Fruit fly (Drosophila melanogaster): ENCODE measurements around the gene Ge-1.

Gene Ge-1

dm6 chr2L:11091111-11091510 is 9.6 kb downstream of the Ge-1 start, which contains the start of gene Wdr59 (continued):
- TF ChIP-seq Optix (GFP tag; IDR thresholded peaks at IDR 0.05) (no peak), sqz (GFP tag; optimal IDR thresholded peaks at IDR 0.05) (no peak), onecut (GFP tag; IDR thresholded peaks at IDR 0.05) (no peak), hth (optimal IDR thresholded peaks at IDR 0.05) (no peak), maf-S (GFP tag; optimal IDR thresholded peaks at IDR 0.05) (no peak), corto (GFP tag; optimal IDR thresholded peaks at IDR 0.05) (no peak), CG1233 (GFP tag; optimal IDR thresholded peaks at IDR 0.05) (peak; percentile 10), chm (GFP tag; IDR thresholded peaks at IDR 0.05) (no peak), Xbp1 (GFP tag; optimal IDR thresholded peaks at IDR 0.05) (peak; percentile 59), al (GFP tag; IDR thresholded peaks at IDR 0.05) (peak; percentile 26; the same call in 1 of the 2 replicates), fd102C (GFP tag; optimal IDR thresholded peaks at IDR 0.05) (no peak), CoRest (tag; optimal IDR thresholded peaks at IDR 0.05) (peak; percentile 67), CG10321 (GFP tag; IDR thresholded peaks at IDR 0.05) (no peak), cad (GFP tag; optimal IDR thresholded peaks at IDR 0.05) (no peak), CG18619 (GFP tag; optimal IDR thresholded peaks at IDR 0.05) (no peak), CG15479 (GFP tag; optimal IDR thresholded peaks at IDR 0.05) (no peak), Hand (GFP tag; optimal IDR thresholded peaks at IDR 0.05) (no peak), CG2889 (GFP tag; IDR thresholded peaks at IDR 0.05) (no peak), ci (GFP tag; IDR thresholded peaks at IDR 0.05) (no peak), CG13123 (GFP tag; optimal IDR thresholded peaks at IDR 0.05) (no peak), Hmr (GFP tag; optimal IDR thresholded peaks at IDR 0.05) (no peak), CG1602 (GFP tag; optimal IDR thresholded peaks at IDR 0.05) (peak; percentile 29), CG32767 (GFP tag; IDR thresholded peaks at IDR 0.05) (no peak), mam (GFP tag; optimal IDR thresholded peaks at IDR 0.05) (peak; percentile 11), fd64A (GFP tag; optimal IDR thresholded peaks at IDR 0.05) (no peak), Sox100B (GFP tag; optimal IDR thresholded peaks at IDR 0.05) (no peak), grau (tag; optimal IDR thresholded peaks at IDR 0.05) (no peak), Sry-δ (GFP tag; optimal IDR thresholded peaks at IDR 0.05) (peak; percentile 50), CG11560 (tag; IDR thresholded peaks at IDR 0.05) (no peak), CG2120 (GFP tag; optimal IDR thresholded peaks at IDR 0.05) (peak; percentile 62), CG1529 (GFP tag; optimal IDR thresholded peaks at IDR 0.05) (no peak), ato (GFP tag; IDR thresholded peaks at IDR 0.05; ENCODE audit: partially characterized antibody) (no peak), Dfd (GFP tag; optimal IDR thresholded peaks at IDR 0.05) (no peak), HLH4C (GFP tag; IDR thresholded peaks at IDR 0.05; ENCODE audit: partially characterized antibody) (peak; percentile 73), Lpt (GFP tag; optimal IDR thresholded peaks at IDR 0.05) (no peak), ftz-f1 (GFP tag; optimal IDR thresholded peaks at IDR 0.05) (no peak), exex (tag; optimal IDR thresholded peaks at IDR 0.05) (no peak), CG9727 (GFP tag; optimal IDR thresholded peaks at IDR 0.05) (no peak), CG4282 (GFP tag; optimal IDR thresholded peaks at IDR 0.05) (no peak), CG8359 (GFP tag; optimal IDR thresholded peaks at IDR 0.05; ENCODE audit: borderline replicate concordance) (no peak), CG9932 (GFP tag; IDR thresholded peaks at IDR 0.05) (peak; percentile 60; the same call in 1 of the 2 replicates), lilli (GFP tag; optimal IDR thresholded peaks at IDR 0.05) (peak; percentile 52), sug (tag; optimal IDR thresholded peaks at IDR 0.05) (no peak), Trl (optimal IDR thresholded peaks at IDR 0.05) (no peak), Trl (GFP tag; optimal IDR thresholded peaks at IDR 0.05) (no peak), CG3407 (GFP tag; optimal IDR thresholded peaks at IDR 0.05) (no peak), B-H2 (GFP tag; optimal IDR thresholded peaks at IDR 0.05) (no peak), unc-4 (GFP tag; IDR thresholded peaks at IDR 0.05; ENCODE audit: partially characterized antibody) (peak; percentile 79), CG14667 (GFP tag; IDR thresholded peaks at IDR 0.05) (no peak), CG15269 (tag; optimal IDR thresholded peaks at IDR 0.05) (no peak), CG1792 (GFP tag; optimal IDR thresholded peaks at IDR 0.05) (no peak), Xrp1 (GFP tag; IDR thresholded peaks at IDR 0.05) (no peak), CG18599 (GFP tag; optimal IDR thresholded peaks at IDR 0.05) (no peak)

All from whole organism, embryonic.